Fruit fly (Drosophila melanogaster) whole organism, embryonic: ENCODE data around the gene Gga.

Source experiments
- Antp ChIP-seq: fragments of 200-800 bp; sonication (Bioruptor generic); optimal IDR thresholded peaks from 3 replicates; lab custom pipeline; 2016; ENCODE audit warnings: missing biosample characterization, missing genetic modification characterization
- B-H2 ChIP-seq: fragments of 200-800 bp; sonication (Bioruptor generic); optimal IDR thresholded peaks from 2 replicates; lab custom pipeline; 2018; ENCODE audit warnings: missing biosample characterization, mild to moderate bottlenecking, missing genetic modification characterization
- CG10209 ChIP-seq: fragments of 200-800 bp; sonication (Bioruptor generic); optimal IDR thresholded peaks from 3 replicates; lab custom pipeline; 2017; ENCODE audit warnings: missing biosample characterization, mild to moderate bottlenecking, missing genetic modification characterization, missing genetic modification reagents
- CG11247 ChIP-seq: fragments of 200-800 bp; sonication (Bioruptor generic); IDR thresholded peaks from 2 replicates; pipeline ENCODE4 v1.3.6; 2022; ENCODE audit warnings: missing biosample characterization, missing genetic modification characterization
- CG11696 ChIP-seq: fragments of 200-800 bp; sonication (Bioruptor generic); IDR thresholded peaks from 2 replicates; pipeline ENCODE4 v1.3.6; 2022; ENCODE audit warnings: missing biosample characterization, missing genetic modification characterization
- CG12659 ChIP-seq: fragments of 200-800 bp; sonication (Bioruptor generic); optimal IDR thresholded peaks from 3 replicates; lab custom pipeline; 2017; ENCODE audit warnings: mild to moderate bottlenecking, missing biosample characterization, missing genetic modification reagents, missing genetic modification characterization
- CG14014 ChIP-seq: fragments of 200-800 bp; sonication (Bioruptor generic); IDR thresholded peaks from 2 replicates; pipeline ENCODE4 v1.3.6; 2022; ENCODE audit warnings: missing biosample characterization, missing genetic modification characterization
- CG14050 ChIP-seq: fragments of 200-800 bp; sonication (Bioruptor generic); IDR thresholded peaks from 3 replicates; pipeline ENCODE4 v1.3.6; 2022; ENCODE audit warnings: missing biosample characterization, missing genetic modification characterization
- CG18619 ChIP-seq: fragments of 200-800 bp; sonication (Bioruptor generic); optimal IDR thresholded peaks from 3 replicates; lab custom pipeline; 2017; ENCODE audit warnings: missing biosample characterization, mild to moderate bottlenecking, missing genetic modification characterization
- CG2120 ChIP-seq: fragments of 200-800 bp; sonication (Bioruptor generic); optimal IDR thresholded peaks from 3 replicates; lab custom pipeline; 2016; ENCODE audit warnings: missing biosample characterization, missing genetic modification characterization
- CG2129 ChIP-seq: fragments of 200-800 bp; sonication (Bioruptor generic); IDR thresholded peaks from 2 replicates; pipeline ENCODE4 v1.3.6; 2022; ENCODE audit warnings: missing biosample characterization, missing genetic modification characterization; ENCODE audit not compliant: partially characterized antibody
- CG2678 ChIP-seq: fragments of 200-800 bp; sonication (Bioruptor generic); optimal IDR thresholded peaks from 3 replicates; lab custom pipeline; 2019; ENCODE audit warnings: missing biosample characterization, mild to moderate bottlenecking, missing genetic modification characterization, moderate library complexity
- CG2712 ChIP-seq: fragments of 200-800 bp; optimal IDR thresholded peaks from 3 replicates; lab custom pipeline; 2019; ENCODE audit warnings: missing biosample characterization, mild to moderate bottlenecking, missing genetic modification characterization, moderate library complexity
- CG3065 ChIP-seq: fragments of 200-800 bp; sonication (Bioruptor generic); optimal IDR thresholded peaks from 2 replicates; lab custom pipeline; 2016; ENCODE audit warnings: missing biosample characterization, missing genetic modification characterization
- CG3838 ChIP-seq: fragments of 200-800 bp; sonication (Bioruptor generic); optimal IDR thresholded peaks from 3 replicates; lab custom pipeline; 2016; ENCODE audit warnings: missing biosample characterization, missing genetic modification characterization
- CG4617 ChIP-seq: fragments of 200-800 bp; sonication (Bioruptor generic); optimal IDR thresholded peaks from 3 replicates; lab custom pipeline; 2016; ENCODE audit warnings: missing biosample characterization, missing genetic modification characterization, borderline replicate concordance
- CG7357 ChIP-seq: fragments of 200-800 bp; sonication (Bioruptor generic); IDR thresholded peaks from 3 replicates; pipeline ENCODE4 v1.3.6; 2022; ENCODE audit warnings: missing biosample characterization, missing genetic modification characterization
- CG7987 ChIP-seq: fragments of 200-800 bp; sonication (Bioruptor generic); optimal IDR thresholded peaks from 2 replicates; lab custom pipeline; 2018; ENCODE audit warnings: missing biosample characterization, mild to moderate bottlenecking, missing genetic modification characterization, moderate library complexity
- CG8290 ChIP-seq, 3 experiments: fragments of 200-800 bp; sonication (Bioruptor generic); optimal IDR thresholded peaks; 2 replicates each; lab custom pipeline; 2016 to 2019; ENCODE audit warnings: missing biosample characterization in 3 of 3, missing genetic modification characterization in 3 of 3, mild to moderate bottlenecking in 2 of 3, moderate library complexity in 1 of 3
- CG8924 ChIP-seq: fragments of 200-800 bp; optimal IDR thresholded peaks from 3 replicates; lab custom pipeline; 2019; ENCODE audit warnings: missing biosample characterization, mild to moderate bottlenecking, missing genetic modification characterization, moderate library complexity
- Dfd ChIP-seq, 2 experiments: fragments of >200 bp; optimal IDR thresholded peaks; 2 replicates each; lab custom pipeline; 2017; ENCODE audit warnings: missing biosample characterization in 2 of 2, missing genetic modification characterization in 2 of 2
- Hand ChIP-seq: fragments of 200-800 bp; sonication (Bioruptor generic); optimal IDR thresholded peaks from 2 replicates; lab custom pipeline; 2017; ENCODE audit warnings: mild to moderate bottlenecking, missing biosample characterization, missing genetic modification reagents, missing genetic modification characterization
- Hsf ChIP-seq: fragments of 200-800 bp; sonication (Bioruptor generic); optimal IDR thresholded peaks from 3 replicates; lab custom pipeline; 2016; ENCODE audit warnings: missing biosample characterization, missing genetic modification characterization
- MBD-R2 ChIP-seq: fragments of 200-800 bp; sonication (Bioruptor generic); IDR thresholded peaks from 2 replicates; pipeline ENCODE4 v1.3.6; 2022; ENCODE audit warnings: missing biosample characterization, missing genetic modification characterization
- Scr ChIP-seq: fragments of 200-800 bp; sonication (Bioruptor generic); IDR thresholded peaks from 2 replicates; pipeline ENCODE4 v1.3.6; 2022; ENCODE audit warnings: missing biosample characterization, missing genetic modification characterization; ENCODE audit not compliant: partially characterized antibody
- Sin3A ChIP-seq: fragments of >200 bp; optimal IDR thresholded peaks from 2 replicates; lab custom pipeline; 2018
- Sry-β ChIP-seq: fragments of 200-800 bp; sonication (Bioruptor generic); optimal IDR thresholded peaks from 2 replicates; lab custom pipeline; 2018; ENCODE audit warnings: missing biosample characterization, mild to moderate bottlenecking, missing genetic modification characterization, moderate library complexity
- Trl ChIP-seq, 3 experiments: fragments of >200 bp in 2 of 3; fragments of 200-800 bp in 1 of 3; sonication (Bioruptor generic) in 1 of 3; optimal IDR thresholded peaks; 2 replicates in 1 of 3; 3 replicates in 2 of 3; lab custom pipeline; 2016 to 2017; ENCODE audit warnings: missing biosample characterization in 1 of 3, missing genetic modification characterization in 1 of 3
- Usf ChIP-seq: fragments of 200-800 bp; sonication (Bioruptor generic); optimal IDR thresholded peaks from 2 replicates; lab custom pipeline; 2017; ENCODE audit warnings: missing genotype, missing biosample characterization, missing genetic modification characterization
- br ChIP-seq: fragments of >200 bp; optimal IDR thresholded peaks from 2 replicates; lab custom pipeline; 2017
- crol ChIP-seq: fragments of 200-800 bp; sonication (Bioruptor generic); IDR thresholded peaks from 2 replicates; pipeline ENCODE4 v1.3.6; 2022; ENCODE audit warnings: missing biosample characterization, missing genetic modification characterization
- en ChIP-seq: fragments of 200-800 bp; sonication (Bioruptor generic); optimal IDR thresholded peaks from 2 replicates; lab custom pipeline; 2016; ENCODE audit warnings: missing biosample characterization, missing genetic modification characterization
- fru ChIP-seq: fragments of >200 bp; optimal IDR thresholded peaks from 2 replicates; lab custom pipeline; 2017
- grn ChIP-seq: fragments of 200-800 bp; sonication (Bioruptor generic); optimal IDR thresholded peaks from 3 replicates; lab custom pipeline; 2017; ENCODE audit warnings: missing biosample characterization, missing genetic modification characterization
- her ChIP-seq: fragments of 200-800 bp; sonication (Bioruptor generic); optimal IDR thresholded peaks from 2 replicates; lab custom pipeline; 2016; ENCODE audit warnings: missing biosample characterization, missing genetic modification characterization
- lov ChIP-seq, 2 experiments: fragments of 200-800 bp in 1 of 2; fragments of >200 bp in 1 of 2; sonication (Bioruptor generic) in 1 of 2; IDR thresholded peaks in 1 of 2; optimal IDR thresholded peaks in 1 of 2; 2 replicates in 1 of 2; 3 replicates in 1 of 2; pipeline versions ENCODE4 v1.3.6 to Lab custom; 2017 to 2022; ENCODE audit warnings: missing biosample characterization in 1 of 2, missing genetic modification characterization in 1 of 2
- luna ChIP-seq: fragments of 200-800 bp; sonication (Bioruptor generic); optimal IDR thresholded peaks from 2 replicates; lab custom pipeline; 2016; ENCODE audit warnings: missing biosample characterization, missing genetic modification characterization
- p53 ChIP-seq: fragments of 200-800 bp; sonication (Bioruptor generic); optimal IDR thresholded peaks from 2 replicates; lab custom pipeline; 2016; ENCODE audit warnings: missing biosample characterization, missing genetic modification characterization
- pzg ChIP-seq: fragments of 200-800 bp; sonication (Bioruptor generic); optimal IDR thresholded peaks from 3 replicates; lab custom pipeline; 2018; ENCODE audit warnings: missing biosample characterization, mild to moderate bottlenecking, missing genetic modification characterization, moderate library complexity
- run ChIP-seq: fragments of 200-800 bp; sonication (Bioruptor generic); optimal IDR thresholded peaks from 3 replicates; lab custom pipeline; 2018; ENCODE audit warnings: missing biosample characterization, mild to moderate bottlenecking, missing genetic modification characterization
- stwl ChIP-seq: fragments of 200-800 bp; sonication (Bioruptor generic); optimal IDR thresholded peaks from 3 replicates; lab custom pipeline; 2018; ENCODE audit warnings: missing biosample characterization, mild to moderate bottlenecking, missing genetic modification characterization, moderate library complexity
- sug ChIP-seq: fragments of 200-800 bp; optimal IDR thresholded peaks from 2 replicates; lab custom pipeline; 2019; ENCODE audit warnings: missing biosample characterization, mild to moderate bottlenecking, missing genetic modification characterization, moderate library complexity
- tio ChIP-seq: fragments of 200-800 bp; sonication (Bioruptor generic); optimal IDR thresholded peaks from 2 replicates; lab custom pipeline; 2017; ENCODE audit warnings: missing biosample characterization, missing genetic modification characterization, inconsistent platforms
- tll ChIP-seq, 2 experiments: fragments of 200-800 bp in 1 of 2; fragments of >200 bp in 1 of 2; sonication (Bioruptor generic) in 1 of 2; optimal IDR thresholded peaks; 2 replicates each; lab custom pipeline; 2017 to 2019; ENCODE audit warnings: missing biosample characterization in 2 of 2, missing genetic modification characterization in 2 of 2, mild to moderate bottlenecking in 1 of 2, moderate library complexity in 1 of 2
- trh ChIP-seq: fragments of 200-800 bp; sonication (Bioruptor generic); optimal IDR thresholded peaks from 2 replicates; lab custom pipeline; 2016; ENCODE audit warnings: missing biosample characterization, missing genetic modification characterization
- twi ChIP-seq: fragments of 200-800 bp; optimal IDR thresholded peaks from 2 replicates; lab custom pipeline; 2019; ENCODE audit warnings: missing biosample characterization, mild to moderate bottlenecking, missing genetic modification characterization, moderate library complexity
- unpg ChIP-seq: fragments of 200-800 bp; sonication (Bioruptor generic); optimal IDR thresholded peaks from 3 replicates; lab custom pipeline; 2018; ENCODE audit warnings: missing biosample characterization, mild to moderate bottlenecking, missing genetic modification characterization, moderate library complexity
- wdn ChIP-seq: fragments of 200-800 bp; sonication (Bioruptor generic); IDR thresholded peaks from 2 replicates; pipeline ENCODE4 v1.3.6; 2022; ENCODE audit warnings: missing biosample characterization, missing genetic modification characterization
- zfh2 ChIP-seq: fragments of 200-800 bp; sonication (Bioruptor generic); optimal IDR thresholded peaks from 2 replicates; lab custom pipeline; 2016; ENCODE audit warnings: missing biosample characterization, missing genetic modification characterization

Gga gene

dm6 chrX:9641184-9641772, 40.4 kb downstream of the Gga start (continued):
- TF ChIP-seq CG3065 (GFP tag; lab: Kevin White, UChicago) (peak; percentile 26), wdn (peak; percentile 64; the same call in 1 of the 2 replicates), p53 (GFP tag; lab: Kevin White, UChicago) (no peak), B-H2 (GFP tag; lab: Kevin White, UChicago) (no peak), CG2129 (GFP tag; lab: Robert Waterston, UW) (no peak), Hand (peak; percentile 75), crol (GFP tag; lab: Robert Waterston, UW) (peak; percentile 94), Sry-β (GFP tag; lab: Kevin White, UChicago) (no peak), sug (tag; lab: Kevin White, UChicago) (peak; percentile 46), tll (GFP tag; optimal IDR thresholded peaks at IDR 0.05; lab: Kevin White, UChicago) (no peak), twi (tag; lab: Kevin White, UChicago) (no peak), her (GFP tag; lab: Kevin White, UChicago) (no peak), Scr (no peak), Antp (no peak), tio (GFP tag; lab: Kevin White, UChicago) (peak; percentile 43), CG2120 (GFP tag; lab: Kevin White, UChicago) (peak; percentile 80), CG8924 (tag; lab: Kevin White, UChicago) (peak; percentile 85), CG11696 (GFP tag; lab: Robert Waterston, UW) (peak; percentile 89), MBD-R2 (GFP tag; lab: Robert Waterston, UW) (peak; percentile 36; the same call in 1 of the 2 replicates), CG4617 (GFP tag; lab: Kevin White, UChicago) (no peak), CG11247 (GFP tag; lab: Robert Waterston, UW) (peak; percentile 42), CG10209 (peak; percentile 69), br (lab: Kevin White, UChicago) (no peak), run (tag; lab: Kevin White, UChicago) (peak; percentile 71), pzg (GFP tag; lab: Kevin White, UChicago) (no peak), lov (optimal IDR thresholded peaks at IDR 0.05; lab: Kevin White, UChicago) (no peak), lov (GFP tag; IDR thresholded peaks at IDR 0.05; lab: Robert Waterston, UW) (no peak), Hsf (GFP tag; lab: Kevin White, UChicago) (peak; percentile 44), luna (GFP tag; lab: Kevin White, UChicago) (no peak), CG14014 (GFP tag; lab: Robert Waterston, UW) (peak; percentile 68), grn (GFP tag; lab: Kevin White, UChicago) (no peak), CG7357 (GFP tag; lab: Robert Waterston, UW) (0 out of 3 replicates have a peak, but pooled peaks have one; percentile 32), Sin3A (lab: Kevin White, UChicago) (no peak), CG2678 (tag; lab: Kevin White, UChicago) (peak; percentile 92), CG12659 (GFP tag; lab: Kevin White, UChicago) (peak; percentile 83), trh (GFP tag; lab: Kevin White, UChicago) (no peak), CG3838 (GFP tag; lab: Kevin White, UChicago) (no peak), zfh2 (peak; percentile 49), fru (lab: Kevin White, UChicago) (no peak), unpg (GFP tag; lab: Kevin White, UChicago) (peak; percentile 83), Trl (optimal IDR thresholded peaks at IDR 0.05; lab: Kevin White, UChicago) (peak; percentile 45 to 61), Trl (GFP tag; optimal IDR thresholded peaks at IDR 0.05; lab: Kevin White, UChicago) (no peak), CG2712 (tag; lab: Kevin White, UChicago) (peak; percentile 72), CG14050 (peak; percentile 50; the same call in 2 of the 3 replicates), Dfd (GFP tag; optimal IDR thresholded peaks at IDR 0.05; lab: Kevin White, UChicago) (no peak), stwl (tag; lab: Kevin White, UChicago) (no peak), Usf (GFP tag; lab: Kevin White, UChicago) (peak; percentile 26), CG8290 (GFP tag; optimal IDR thresholded peaks at IDR 0.05; lab: Kevin White, UChicago) (no peak), CG8290 (tag; optimal IDR thresholded peaks at IDR 0.05; lab: Kevin White, UChicago) (peak in 1 of 2 experiments; percentile 31), en (GFP tag; lab: Kevin White, UChicago) (no peak), CG7987 (no peak), CG18619 (GFP tag; lab: Kevin White, UChicago) (peak; percentile 65)
